Fruit fly (Drosophila melanogaster) whole organism, embryonic: ENCODE results near the gene Mocs2B.

Experiments used
- Ada2b ChIP-seq: fragments of 200-800 bp; sonication (Bioruptor generic); IDR thresholded peaks from 2 replicates; pipeline ENCODE4 v1.3.6; 2022; ENCODE audit warnings: missing biosample characterization, missing genetic modification characterization
- CG1024 ChIP-seq: fragments of 200-800 bp; sonication (Bioruptor generic); IDR thresholded peaks from 2 replicates; pipeline ENCODE4 v1.3.6; 2022; ENCODE audit warnings: missing biosample characterization, missing genetic modification characterization
- CG10979 ChIP-seq: fragments of 200-800 bp; sonication (Bioruptor generic); optimal IDR thresholded peaks from 2 replicates; lab custom pipeline; 2018; ENCODE audit warnings: missing biosample characterization, mild to moderate bottlenecking, missing genetic modification characterization, moderate library complexity
- CG11398 ChIP-seq: fragments of 200-800 bp; sonication (Bioruptor generic); optimal IDR thresholded peaks from 2 replicates; lab custom pipeline; 2016; ENCODE audit warnings: missing biosample characterization, missing genetic modification characterization
- CG13123 ChIP-seq: fragments of 200-800 bp; sonication (Bioruptor generic); optimal IDR thresholded peaks from 2 replicates; lab custom pipeline; 2016; ENCODE audit warnings: missing biosample characterization, missing genetic modification characterization
- CG13287 ChIP-seq: fragments of 200-800 bp; sonication (Bioruptor generic); IDR thresholded peaks from 2 replicates; pipeline ENCODE4 v1.3.6; 2022; ENCODE audit warnings: missing biosample characterization, missing genetic modification characterization; ENCODE audit not compliant: partially characterized antibody
- CG14710 ChIP-seq: fragments of 200-800 bp; sonication (Bioruptor generic); optimal IDR thresholded peaks from 3 replicates; lab custom pipeline; 2019; ENCODE audit warnings: missing biosample characterization, mild to moderate bottlenecking, missing genetic modification characterization, moderate library complexity
- CG15073 ChIP-seq: fragments of 200-800 bp; sonication (Bioruptor generic); optimal IDR thresholded peaks from 2 replicates; lab custom pipeline; 2016; ENCODE audit warnings: missing biosample characterization, missing genetic modification characterization
- CG2202 ChIP-seq: fragments of 200-800 bp; sonication (Bioruptor generic); optimal IDR thresholded peaks from 2 replicates; lab custom pipeline; 2018; ENCODE audit warnings: missing biosample characterization, mild to moderate bottlenecking, missing genetic modification characterization
- CG2712 ChIP-seq: fragments of 200-800 bp; optimal IDR thresholded peaks from 3 replicates; lab custom pipeline; 2019; ENCODE audit warnings: missing biosample characterization, mild to moderate bottlenecking, missing genetic modification characterization, moderate library complexity
- CG3065 ChIP-seq: fragments of 200-800 bp; sonication (Bioruptor generic); optimal IDR thresholded peaks from 2 replicates; lab custom pipeline; 2016; ENCODE audit warnings: missing biosample characterization, missing genetic modification characterization
- CG31365 ChIP-seq: fragments of 200-800 bp; sonication (Bioruptor generic); optimal IDR thresholded peaks from 2 replicates; lab custom pipeline; 2018; ENCODE audit warnings: missing biosample characterization, mild to moderate bottlenecking, missing genetic modification characterization
- CG33213 ChIP-seq: fragments of 200-800 bp; sonication (Bioruptor generic); optimal IDR thresholded peaks from 3 replicates; lab custom pipeline; 2016; ENCODE audit warnings: missing biosample characterization, missing genetic modification characterization
- CG34376 ChIP-seq: fragments of 200-800 bp; sonication (Bioruptor generic); optimal IDR thresholded peaks from 2 replicates; lab custom pipeline; 2018; ENCODE audit warnings: missing biosample characterization, mild to moderate bottlenecking, missing genetic modification characterization
- CG34422 ChIP-seq: fragments of 200-800 bp; sonication (Bioruptor generic); IDR thresholded peaks from 3 replicates; pipeline ENCODE4 v1.3.6; 2022; ENCODE audit warnings: missing biosample characterization, missing genetic modification characterization
- CG4617 ChIP-seq: fragments of 200-800 bp; sonication (Bioruptor generic); optimal IDR thresholded peaks from 3 replicates; lab custom pipeline; 2016; ENCODE audit warnings: missing biosample characterization, missing genetic modification characterization, borderline replicate concordance
- CG4730 ChIP-seq: fragments of 200-800 bp; sonication (Bioruptor generic); IDR thresholded peaks from 2 replicates; pipeline ENCODE4 v1.3.6; 2022; ENCODE audit warnings: missing biosample characterization, missing genetic modification characterization
- CG6175 ChIP-seq: fragments of 200-800 bp; sonication (Bioruptor generic); IDR thresholded peaks from 3 replicates; pipeline ENCODE4 v1.3.6; 2022; ENCODE audit warnings: missing biosample characterization, missing genetic modification characterization
- CG6813 ChIP-seq: fragments of 200-800 bp; sonication (Bioruptor generic); optimal IDR thresholded peaks from 2 replicates; lab custom pipeline; 2017; ENCODE audit warnings: missing biosample characterization, missing genetic modification characterization, mild to moderate bottlenecking, moderate library complexity, missing genetic modification reagents
- CG7839 ChIP-seq: fragments of 200-800 bp; sonication (Bioruptor generic); optimal IDR thresholded peaks from 3 replicates; lab custom pipeline; 2018; ENCODE audit warnings: missing biosample characterization, mild to moderate bottlenecking, missing genetic modification characterization, moderate library complexity
- CG7963 ChIP-seq: fragments of 200-800 bp; sonication (Bioruptor generic); IDR thresholded peaks from 3 replicates; pipeline ENCODE4 v1.3.6; 2022; ENCODE audit warnings: missing biosample characterization, missing genetic modification characterization; ENCODE audit not compliant: partially characterized antibody
- Dbx ChIP-seq: fragments of 200-800 bp; sonication (Bioruptor generic); IDR thresholded peaks from 3 replicates; pipeline ENCODE4 v1.3.6; 2022; ENCODE audit warnings: missing biosample characterization, missing genetic modification characterization
- Dll ChIP-seq: fragments of 200-800 bp; sonication (Bioruptor generic); IDR thresholded peaks from 4 replicates; pipeline ENCODE4 v1.3.6; 2022; ENCODE audit warnings: missing biosample characterization, missing genetic modification characterization; ENCODE audit not compliant: partially characterized antibody
- Doc3 ChIP-seq: fragments of 200-800 bp; sonication (Bioruptor generic); IDR thresholded peaks from 3 replicates; pipeline ENCODE4 v1.3.6; 2022; ENCODE audit warnings: missing biosample characterization, missing genetic modification characterization; ENCODE audit not compliant: partially characterized antibody
- E2f1 ChIP-seq: fragments of 200-800 bp; sonication (Bioruptor generic); IDR thresholded peaks from 2 replicates; pipeline ENCODE4 v1.3.6; 2022; ENCODE audit warnings: missing biosample characterization, missing genetic modification characterization
- Hr39 ChIP-seq: fragments of >200 bp; optimal IDR thresholded peaks from 2 replicates; lab custom pipeline; 2017
- Max ChIP-seq: fragments of 200-800 bp; sonication (Bioruptor generic); optimal IDR thresholded peaks from 2 replicates; lab custom pipeline; 2016; ENCODE audit warnings: missing biosample characterization, mild to moderate bottlenecking, missing genetic modification characterization
- NfI ChIP-seq: fragments of 200-800 bp; sonication (Bioruptor generic); optimal IDR thresholded peaks from 3 replicates; lab custom pipeline; 2018; ENCODE audit warnings: missing biosample characterization, mild to moderate bottlenecking, missing genetic modification characterization, moderate library complexity
- Ptx1 ChIP-seq: fragments of 200-800 bp; sonication (Bioruptor generic); IDR thresholded peaks from 2 replicates; pipeline ENCODE4 v1.3.6; 2022; ENCODE audit warnings: missing biosample characterization, missing genetic modification characterization
- Scr ChIP-seq: fragments of 200-800 bp; sonication (Bioruptor generic); IDR thresholded peaks from 2 replicates; pipeline ENCODE4 v1.3.6; 2022; ENCODE audit warnings: missing biosample characterization, missing genetic modification characterization; ENCODE audit not compliant: partially characterized antibody
- Six4 ChIP-seq: fragments of 200-800 bp; sonication (Bioruptor generic); optimal IDR thresholded peaks from 2 replicates; lab custom pipeline; 2016; ENCODE audit warnings: missing biosample characterization, missing genetic modification characterization
- Sry-δ ChIP-seq: fragments of 200-800 bp; sonication (Bioruptor generic); optimal IDR thresholded peaks from 2 replicates; lab custom pipeline; 2016; ENCODE audit warnings: missing biosample characterization, missing genetic modification characterization
- amos ChIP-seq: fragments of 200-800 bp; sonication (Bioruptor generic); IDR thresholded peaks from 2 replicates; pipeline ENCODE4 v1.3.6; 2022; ENCODE audit warnings: missing biosample characterization, missing genetic modification characterization; ENCODE audit not compliant: partially characterized antibody
- ap ChIP-seq: fragments of 200-800 bp; sonication (Bioruptor generic); IDR thresholded peaks from 2 replicates; pipeline ENCODE4 v1.3.6; 2022; ENCODE audit warnings: missing biosample characterization, missing genetic modification characterization
- az2 ChIP-seq: fragments of 200-800 bp; sonication (Bioruptor generic); optimal IDR thresholded peaks from 3 replicates; lab custom pipeline; 2016; ENCODE audit warnings: missing biosample characterization, missing genetic modification characterization
- bab2 ChIP-seq: fragments of 200-800 bp; sonication (Bioruptor generic); optimal IDR thresholded peaks from 2 replicates; lab custom pipeline; 2016; ENCODE audit warnings: missing biosample characterization, missing genetic modification characterization
- fru ChIP-seq: fragments of >200 bp; optimal IDR thresholded peaks from 2 replicates; lab custom pipeline; 2017
- ftz-f1 ChIP-seq: fragments of 200-800 bp; sonication (Bioruptor generic); optimal IDR thresholded peaks from 2 replicates; lab custom pipeline; 2016; ENCODE audit warnings: missing biosample characterization, missing genetic modification characterization
- gcm ChIP-seq: fragments of 200-800 bp; sonication (Bioruptor generic); optimal IDR thresholded peaks from 2 replicates; lab custom pipeline; 2019; ENCODE audit warnings: missing biosample characterization, mild to moderate bottlenecking, missing genetic modification characterization, moderate library complexity
- hbn ChIP-seq: fragments of 200-800 bp; sonication (Bioruptor generic); IDR thresholded peaks from 2 replicates; pipeline ENCODE4 v1.3.6; 2022; ENCODE audit warnings: missing biosample characterization, missing genetic modification characterization; ENCODE audit not compliant: partially characterized antibody
- kah ChIP-seq: fragments of 200-800 bp; sonication (Bioruptor generic); optimal IDR thresholded peaks from 2 replicates; lab custom pipeline; 2018; ENCODE audit warnings: missing biosample characterization, mild to moderate bottlenecking, missing genetic modification characterization
- kay ChIP-seq: fragments of 200-800 bp; sonication (Bioruptor generic); optimal IDR thresholded peaks from 2 replicates; lab custom pipeline; 2016; ENCODE audit warnings: missing biosample characterization, missing genetic modification characterization
- klu ChIP-seq: fragments of 200-800 bp; sonication (Bioruptor generic); IDR thresholded peaks from 2 replicates; pipeline ENCODE4 v1.3.6; 2022; ENCODE audit warnings: missing biosample characterization, missing genetic modification characterization
- knrl ChIP-seq: fragments of 200-800 bp; sonication (Bioruptor generic); IDR thresholded peaks from 3 replicates; pipeline ENCODE4 v1.3.6; 2022; ENCODE audit warnings: missing biosample characterization, missing genetic modification characterization; ENCODE audit not compliant: partially characterized antibody
- lola ChIP-seq, 3 experiments: fragments of >200 bp in 2 of 3; fragments of 200-800 bp in 1 of 3; sonication (Bioruptor generic) in 1 of 3; optimal IDR thresholded peaks; 2 replicates each; lab custom pipeline; 2017 to 2019; ENCODE audit warnings: missing biosample characterization in 3 of 3, missing genetic modification characterization in 3 of 3, mild to moderate bottlenecking in 1 of 3, moderate library complexity in 1 of 3
- pnt ChIP-seq: fragments of 200-800 bp; sonication (Bioruptor generic); optimal IDR thresholded peaks from 3 replicates; lab custom pipeline; 2016; ENCODE audit warnings: missing biosample characterization, missing genetic modification characterization
- pum ChIP-seq: fragments of 200-800 bp; sonication (Bioruptor generic); optimal IDR thresholded peaks from 2 replicates; lab custom pipeline; 2016; ENCODE audit warnings: missing biosample characterization, missing genetic modification characterization
- ranshi ChIP-seq: fragments of 200-800 bp; sonication (Bioruptor generic); IDR thresholded peaks from 2 replicates; pipeline ENCODE4 v1.3.6; 2022; ENCODE audit warnings: missing biosample characterization, missing genetic modification characterization
- sr ChIP-seq: fragments of 200-800 bp; sonication (Bioruptor generic); IDR thresholded peaks from 3 replicates; pipeline ENCODE4 v1.3.6; 2022; ENCODE audit warnings: missing biosample characterization, missing genetic modification characterization
- tgo ChIP-seq: fragments of 200-800 bp; sonication (Bioruptor generic); IDR thresholded peaks from 3 replicates; pipeline ENCODE4 v1.3.6; 2022; ENCODE audit warnings: missing biosample characterization, missing genetic modification characterization
- twi ChIP-seq: fragments of 200-800 bp; optimal IDR thresholded peaks from 2 replicates; lab custom pipeline; 2019; ENCODE audit warnings: missing biosample characterization, mild to moderate bottlenecking, missing genetic modification characterization, moderate library complexity
- z ChIP-seq: fragments of 200-800 bp; sonication (Bioruptor generic); IDR thresholded peaks from 3 replicates; pipeline ENCODE4 v1.3.6; 2022; ENCODE audit warnings: missing biosample characterization, missing genetic modification characterization

The Mocs2B gene

dm6 chr3R:25127231-25127689 lies at the start of gene Mocs2B, which contains the start of the genes Mocs2A and Clbn:
Gene Mocs2B (minus strand): TSS chr3R:25127359.
Gene Mocs2A (minus strand): TSS chr3R:25127359.
Gene Clbn (plus strand): TSS chr3R:25127502.
- no peak for TF ChIP-seq CG6813 (GFP tag; lab: Kevin White, UChicago)
- TF ChIP-seq ftz-f1 (GFP tag; lab: Kevin White, UChicago) = no peak
- no peak for TF ChIP-seq bab2 (GFP tag; lab: Kevin White, UChicago)
- no peak for TF ChIP-seq sr
- TF ChIP-seq pum (GFP tag; lab: Kevin White, UChicago) = no peak
- TF ChIP-seq gcm = no peak
- no peak for TF ChIP-seq CG10979 (tag; lab: Kevin White, UChicago)
- peak; percentile 81 for TF ChIP-seq Doc3
- TF ChIP-seq tgo (GFP tag; lab: Robert Waterston, UW) = no peak
- no peak for TF ChIP-seq Hr39 (lab: Kevin White, UChicago)
- no peak for TF ChIP-seq CG2202 (tag; lab: Kevin White, UChicago)
- TF ChIP-seq ranshi (GFP tag; lab: Robert Waterston, UW) = no peak
- peak; percentile 57; the same call in 1 of the 3 replicates for TF ChIP-seq CG7963
- TF ChIP-seq CG14710 (tag; lab: Kevin White, UChicago) = peak; percentile 28
- TF ChIP-seq CG31365 (tag; lab: Kevin White, UChicago) = no peak
- TF ChIP-seq CG3065 (GFP tag; lab: Kevin White, UChicago) = no peak
- TF ChIP-seq Ada2b (GFP tag; lab: Robert Waterston, UW) = no peak
- peak; percentile 30 for TF ChIP-seq CG4617 (GFP tag; lab: Kevin White, UChicago)
- no peak for TF ChIP-seq CG7839 (tag; lab: Kevin White, UChicago)
- no peak for TF ChIP-seq twi (tag; lab: Kevin White, UChicago)
- no peak for TF ChIP-seq ap
- TF ChIP-seq NfI (GFP tag; lab: Kevin White, UChicago) = no peak
- TF ChIP-seq Dll = peak; percentile 91
- TF ChIP-seq Six4 (GFP tag; lab: Kevin White, UChicago) = no peak
- peak; percentile 89 for TF ChIP-seq Scr (GFP tag; lab: Robert Waterston, UW)
- no peak for TF ChIP-seq CG2712 (tag; lab: Kevin White, UChicago)
- TF ChIP-seq kah (GFP tag; lab: Kevin White, UChicago) = peak; percentile 60
- TF ChIP-seq lola (GFP tag; optimal IDR thresholded peaks at IDR 0.05; lab: Kevin White, UChicago) = no peak
- TF ChIP-seq amos (GFP tag; lab: Robert Waterston, UW) = peak; percentile 68
- no peak for TF ChIP-seq CG34376 (GFP tag; lab: Kevin White, UChicago)
- no peak for TF ChIP-seq CG33213 (GFP tag; lab: Kevin White, UChicago)
- TF ChIP-seq pnt (GFP tag; lab: Kevin White, UChicago) = no peak
- TF ChIP-seq E2f1 (GFP tag; lab: Robert Waterston, UW) = no peak
- no peak for TF ChIP-seq CG15073 (GFP tag; lab: Kevin White, UChicago)
- TF ChIP-seq klu = no peak
- no peak for TF ChIP-seq Dbx (GFP tag; lab: Robert Waterston, UW)
- TF ChIP-seq knrl (GFP tag; lab: Robert Waterston, UW) = peak; percentile 81
- TF ChIP-seq az2 (GFP tag; lab: Kevin White, UChicago) = no peak
- TF ChIP-seq Sry-δ (GFP tag; lab: Kevin White, UChicago) = peak; percentile 84
- TF ChIP-seq hbn (GFP tag; lab: Robert Waterston, UW) = peak; percentile 81
- TF ChIP-seq fru (lab: Kevin White, UChicago) = no peak
- no peak for TF ChIP-seq CG4730 (GFP tag; lab: Robert Waterston, UW)
- no peak for TF ChIP-seq CG11398 (GFP tag; lab: Kevin White, UChicago)
- TF ChIP-seq CG13123 (GFP tag; lab: Kevin White, UChicago) = no peak
- no peak for TF ChIP-seq Ptx1 (GFP tag; lab: Robert Waterston, UW)
- TF ChIP-seq Max (GFP tag; lab: Kevin White, UChicago) = no peak
- TF ChIP-seq kay = no peak
- TF ChIP-seq z (GFP tag; lab: Robert Waterston, UW) = no peak
- no peak for TF ChIP-seq CG6175 (GFP tag; lab: Robert Waterston, UW)
- TF ChIP-seq CG34422 (GFP tag; lab: Robert Waterston, UW) = peak; percentile 55; the same call in 1 of the 3 replicates
- TF ChIP-seq CG13287 = peak; percentile 90
- TF ChIP-seq CG1024 (GFP tag; lab: Robert Waterston, UW) = no peak
